Worm (Caenorhabditis elegans) whole organism, L1 larva: ENCODE measurements around the gene Y39B6A.7.

Source experiments
- ama-1 ChIP-seq: fragments of 150-350 bp; optimal IDR thresholded peaks from 2 replicates; lab custom pipeline; 2014
- egl-27 ChIP-seq, 2 experiments: fragments of 150-350 bp in 1 of 2; sonication (generic microtip); optimal IDR thresholded peaks; 3 replicates each; lab custom pipeline; 2017 to 2018; ENCODE audit warnings: missing biosample characterization in 2 of 2, missing genetic modification characterization in 2 of 2, missing genetic modification reagents in 2 of 2
- elt-3 ChIP-seq, 6 experiments: fragments of 150-350 bp in 1 of 6; sonication (generic microtip); optimal IDR thresholded peaks; 2 replicates each; lab custom pipeline; 2017 to 2018; ENCODE audit warnings: missing biosample characterization in 6 of 6, missing genetic modification characterization in 6 of 6, inconsistent platforms in 1 of 6
- mef-2 ChIP-seq: fragments of 150-350 bp; optimal IDR thresholded peaks from 2 replicates; lab custom pipeline; 2014; ENCODE audit warnings: missing biosample characterization, missing genetic modification characterization
- nhr-12 ChIP-seq: sonication (generic microtip); optimal IDR thresholded peaks from 2 replicates; lab custom pipeline; 2017; ENCODE audit warnings: missing biosample characterization, missing genetic modification characterization
- skn-1 ChIP-seq: fragments of 150-350 bp; optimal IDR thresholded peaks from 2 replicates; lab custom pipeline; 2014; ENCODE audit warnings: missing biosample characterization, missing genetic modification characterization
- snpc-4 ChIP-seq: fragments of 150-350 bp; optimal IDR thresholded peaks from 2 replicates; lab custom pipeline; 2014; ENCODE audit warnings: missing biosample characterization, missing genetic modification characterization
- sptf-1 ChIP-seq: fragments of 150-350 bp; optimal IDR thresholded peaks from 2 replicates; lab custom pipeline; 2014; ENCODE audit warnings: missing biosample characterization, missing genetic modification characterization
- tbx-2 ChIP-seq: sonication (generic microtip); optimal IDR thresholded peaks from 2 replicates; lab custom pipeline; 2016; ENCODE audit warnings: missing genetic modification characterization, missing compliant biosample characterization
- unc-130 ChIP-seq: fragments of 150-350 bp; optimal IDR thresholded peaks from 2 replicates; lab custom pipeline; 2017; ENCODE audit warnings: missing biosample characterization, missing genetic modification characterization, inconsistent platforms
- unc-62 ChIP-seq: fragments of 150-350 bp; optimal IDR thresholded peaks from 2 replicates; lab custom pipeline; 2014; ENCODE audit warnings: missing biosample characterization, missing genetic modification reagents, missing genetic modification characterization
- zag-1 ChIP-seq: fragments of 150-350 bp; optimal IDR thresholded peaks from 2 replicates; lab custom pipeline; 2014; ENCODE audit warnings: missing biosample characterization, missing genetic modification characterization

ce11 chrV:19153806-19154205, 4.8 kb upstream of the Y39B6A.7 start, which contains the start of gene tsp-13:
- TF ChIP-seq nhr-12 (no peak), zag-1 (tag; lab: Kevin White, UChicago) (no peak), skn-1 (tag; lab: Kevin White, UChicago) (no peak), unc-130 (tag; lab: Kevin White, UChicago) (no peak), sptf-1 (no peak), elt-3 (tag; optimal IDR thresholded peaks at IDR 0.05; lab: Kevin White, UChicago) (no peak), tbx-2 (tag; lab: Kevin White, UChicago) (no peak), snpc-4 (no peak), mef-2 (tag; lab: Kevin White, UChicago) (no peak), unc-62 (GFP tag; lab: Kevin White, UChicago) (no peak), egl-27 (tag; optimal IDR thresholded peaks at IDR 0.05; lab: Kevin White, UChicago) (no peak), ama-1 (no peak)
